Fruit fly (Drosophila melanogaster): ENCODE results near the gene CG15531.

CG15531 gene

dm6 chr3R:30191047-30191446 lies 5.0 kb downstream of the CG15531 start, which contains the start of gene CG9747 (continued):
- TF ChIP-seq zen2 (GFP tag; IDR thresholded peaks at IDR 0.05; ENCODE audit: partially characterized antibody): 0 out of 3 replicates have a peak, but pooled peaks have one; percentile 25
- TF ChIP-seq CG6765 (GFP tag; optimal IDR thresholded peaks at IDR 0.05): peak; percentile 10
- no peak for TF ChIP-seq CG9609 (GFP tag; optimal IDR thresholded peaks at IDR 0.05)
- peak in 1 of 2 experiments; percentile 48 for TF ChIP-seq Pdp1 (GFP tag; optimal IDR thresholded peaks at IDR 0.05)
- 0 out of 2 replicates have a peak, but pooled peaks have one; percentile 3 for TF ChIP-seq slbo (GFP tag; IDR thresholded peaks at IDR 0.05)
- peak; percentile 18 for TF ChIP-seq sd (tag; optimal IDR thresholded peaks at IDR 0.05)
- peak; percentile 45 for TF ChIP-seq kni (GFP tag; optimal IDR thresholded peaks at IDR 0.05)
- TF ChIP-seq CG11456 (GFP tag; IDR thresholded peaks at IDR 0.05): no peak
- TF ChIP-seq CG15514 (GFP tag; optimal IDR thresholded peaks at IDR 0.05): no peak
- no peak for TF ChIP-seq Awh (GFP tag; IDR thresholded peaks at IDR 0.05)
- no peak for TF ChIP-seq CG14710 (tag; optimal IDR thresholded peaks at IDR 0.05)
- TF ChIP-seq Stat92E (GFP tag; optimal IDR thresholded peaks at IDR 0.05): no peak
- TF ChIP-seq pfk (GFP tag; optimal IDR thresholded peaks at IDR 0.05): no peak
- TF ChIP-seq CG32772 (GFP tag; IDR thresholded peaks at IDR 0.05): no peak
- TF ChIP-seq sug (tag; optimal IDR thresholded peaks at IDR 0.05): no peak
- no peak for TF ChIP-seq NK7.1 (GFP tag; optimal IDR thresholded peaks at IDR 0.05)
- no peak for TF ChIP-seq CG12659 (GFP tag; optimal IDR thresholded peaks at IDR 0.05)
- TF ChIP-seq eyg (GFP tag; optimal IDR thresholded peaks at IDR 0.05): no peak
- no peak for TF ChIP-seq CG13624 (GFP tag; optimal IDR thresholded peaks at IDR 0.05)
- TF ChIP-seq Hr78 (GFP tag; optimal IDR thresholded peaks at IDR 0.05): peak in 1 of 2 experiments; percentile 41
- no peak for TF ChIP-seq CG7357 (GFP tag; IDR thresholded peaks at IDR 0.05)
- no peak for TF ChIP-seq Nf-YA (GFP tag; IDR thresholded peaks at IDR 0.05)
- no peak for TF ChIP-seq da (GFP tag; optimal IDR thresholded peaks at IDR 0.05)
- TF ChIP-seq CG1233 (GFP tag; optimal IDR thresholded peaks at IDR 0.05): no peak
- no peak for TF ChIP-seq cwo (GFP tag; optimal IDR thresholded peaks at IDR 0.05)
- no peak for TF ChIP-seq CG4617 (GFP tag; optimal IDR thresholded peaks at IDR 0.05; ENCODE audit: borderline replicate concordance)
- TF ChIP-seq CG31224 (GFP tag; IDR thresholded peaks at IDR 0.05): no peak
- no peak for TF ChIP-seq CG6272 (GFP tag; IDR thresholded peaks at IDR 0.05)
- TF ChIP-seq CG12299 (tag; optimal IDR thresholded peaks at IDR 0.05): no peak
- TF ChIP-seq dpn (GFP tag; optimal IDR thresholded peaks at IDR 0.05): no peak
- no peak for TF ChIP-seq crc (GFP tag; optimal IDR thresholded peaks at IDR 0.05)
- TF ChIP-seq dan (GFP tag; IDR thresholded peaks at IDR 0.05): no peak
- no peak for TF ChIP-seq dmrt11E (tag; optimal IDR thresholded peaks at IDR 0.05)
- TF ChIP-seq Adf1 (GFP tag; IDR thresholded peaks at IDR 0.05): peak; percentile 79
- peak; percentile 98 for TF ChIP-seq Deaf1 (tag; optimal IDR thresholded peaks at IDR 0.05)
- 0 out of 3 replicates have a peak, but pooled peaks have one; percentile 18 for TF ChIP-seq sr (GFP tag; IDR thresholded peaks at IDR 0.05)
- TF ChIP-seq trh (GFP tag; optimal IDR thresholded peaks at IDR 0.05): no peak
- no peak for TF ChIP-seq CG14014 (GFP tag; IDR thresholded peaks at IDR 0.05)
- TF ChIP-seq ken (GFP tag; IDR thresholded peaks at IDR 0.05): no peak
- TF ChIP-seq danr (GFP tag; IDR thresholded peaks at IDR 0.05): no peak
- TF ChIP-seq vfl (GFP tag; optimal IDR thresholded peaks at IDR 0.05): no peak
- TF ChIP-seq emc (GFP tag; optimal IDR thresholded peaks at IDR 0.05): no peak
- TF ChIP-seq Dbx (GFP tag; IDR thresholded peaks at IDR 0.05): no peak
- no peak for TF ChIP-seq Dip3 (GFP tag; optimal IDR thresholded peaks at IDR 0.05)
- no peak for TF ChIP-seq lilli (GFP tag; optimal IDR thresholded peaks at IDR 0.05)
- no peak for TF ChIP-seq CkIIα-i1 (GFP tag; IDR thresholded peaks at IDR 0.05)
- TF ChIP-seq Poxn (GFP tag; IDR thresholded peaks at IDR 0.05): no peak
- TF ChIP-seq grau (tag; optimal IDR thresholded peaks at IDR 0.05): no peak

Measured in whole organism, embryonic.